Worm (Caenorhabditis elegans) whole organism, L4 larva: ENCODE results near the gene clec-83.

ENCODE experiments used
- fkh-10 ChIP-seq: fragments of 150-350 bp; optimal IDR thresholded peaks from 2 replicates; lab custom pipeline; 2014; ENCODE audit warnings: missing biosample characterization, missing genetic modification reagents, missing genetic modification characterization
- lir-3 ChIP-seq: sonication (generic microtip); optimal IDR thresholded peaks from 2 replicates; lab custom pipeline; 2016; ENCODE audit warnings: mild to moderate bottlenecking, missing genetic modification characterization, missing compliant biosample characterization
- snpc-4 ChIP-seq: fragments of 150-350 bp; optimal IDR thresholded peaks from 2 replicates; lab custom pipeline; 2014; ENCODE audit warnings: missing biosample characterization, missing genetic modification characterization

DNA sequence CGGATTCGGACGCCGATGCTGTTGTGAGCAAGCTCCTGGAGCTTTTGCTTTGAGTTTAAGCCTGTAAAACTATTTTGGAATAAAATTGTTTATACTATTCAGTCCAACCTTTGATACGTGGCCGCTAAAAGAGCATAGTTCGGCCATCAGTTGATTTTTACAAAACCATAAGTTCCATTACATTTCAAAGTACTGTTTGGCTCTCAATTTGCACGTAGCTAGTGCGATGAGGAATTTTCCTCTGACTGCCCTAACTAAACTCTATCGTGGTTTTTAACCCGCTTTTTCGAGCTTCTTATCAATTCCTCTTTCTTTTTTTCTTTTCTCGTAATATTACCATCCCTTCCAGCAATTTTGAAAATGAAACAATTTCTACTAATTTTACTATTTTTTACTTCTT, 17.8 kb downstream of the clec-83 start, which contains the start of gene clec-80:
- TF ChIP-seq snpc-4 (no peak), lir-3 (no peak), fkh-10 (GFP tag; lab: Kevin White, UChicago) (no peak)
